Worm (Caenorhabditis elegans): ENCODE data around the gene hmg-1.1.

- TF ChIP-seq med-1 (GFP tag; optimal IDR thresholded peaks at IDR 0.05; ENCODE audit: insufficient read depth) (no peak), ref-1 (GFP tag; conservative IDR thresholded peaks at IDR 0.05) (no peak), cog-1 (tag; optimal IDR thresholded peaks at IDR 0.05) (no peak), klf-2 (GFP tag; conservative IDR thresholded peaks at IDR 0.05) (no peak), flt-1 (GFP tag; IDR thresholded peaks at IDR 0.05) (no peak), ztf-23 (GFP tag; IDR thresholded peaks at IDR 0.05) (no peak)
Observed at ce11 chrII:14256779-14257178, 6.3 kb downstream of the hmg-1.1 start, which contains the start of gene Y54G11A.19.
